Fruit fly (Drosophila melanogaster) whole organism: ENCODE measurements around the gene CG2611.

Experiments used
- CG8478 ChIP-seq: fragments of >200 bp; optimal IDR thresholded peaks from 2 replicates; lab custom pipeline; 2018; ENCODE audit warnings: inconsistent platforms
- Dll ChIP-seq: fragments of >200 bp; optimal IDR thresholded peaks from 2 replicates; lab custom pipeline; 2017
- EcR ChIP-seq, 2 experiments: fragments of >200 bp; optimal IDR thresholded peaks; 2 replicates each; lab custom pipeline; 2017; ENCODE audit warnings: missing biosample characterization in 2 of 2, missing genetic modification characterization in 2 of 2, missing genetic modification reagents in 2 of 2
- psq ChIP-seq: fragments of >200 bp; optimal IDR thresholded peaks from 2 replicates; lab custom pipeline; 2017
- usp ChIP-seq: fragments of >200 bp; optimal IDR thresholded peaks from 2 replicates; lab custom pipeline; 2017; ENCODE audit warnings: missing biosample characterization, missing genetic modification characterization, mixed read lengths

DNA sequence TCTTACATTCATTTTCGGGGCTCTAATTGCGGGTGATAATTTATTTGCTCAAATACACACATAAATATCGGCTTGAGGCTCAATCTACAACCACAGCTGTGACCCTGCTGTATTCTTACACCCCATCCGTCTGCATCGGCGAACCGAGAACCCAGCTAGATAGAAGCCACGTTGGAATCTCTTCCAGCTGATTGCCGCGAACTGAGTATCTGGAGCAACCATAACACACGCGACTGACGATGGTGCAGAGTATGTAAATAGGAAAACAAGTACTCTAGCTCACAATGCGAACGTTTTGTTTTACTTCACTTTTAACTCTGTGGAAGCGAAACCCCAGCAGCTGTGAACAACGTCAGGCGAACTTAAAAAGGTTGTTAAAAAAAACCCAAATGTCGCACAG lies 14.4 kb downstream of the CG2611 start:
- TF ChIP-seq psq (no peak), EcR (GFP tag; optimal IDR thresholded peaks at IDR 0.05; lab: Kevin White, UChicago) (no peak), Dll (lab: Kevin White, UChicago) (no peak), CG8478 (lab: Kevin White, UChicago) (no peak), usp (GFP tag; lab: Kevin White, UChicago) (no peak)
